Worm (Caenorhabditis elegans) whole organism, L4 larva: ENCODE data around the gene Y43F8C.3.

Experiments used
- F10B5.3 ChIP-seq: sonication (generic microtip); optimal IDR thresholded peaks from 2 replicates; lab custom pipeline; 2016; ENCODE audit warnings: mild to moderate bottlenecking, missing genetic modification characterization, missing compliant biosample characterization
- F49E8.2 ChIP-seq: sonication (generic microtip); optimal IDR thresholded peaks from 2 replicates; lab custom pipeline; 2016; ENCODE audit warnings: missing compliant biosample characterization, mild to moderate bottlenecking, missing genetic modification characterization, borderline replicate concordance
- R02D3.7 ChIP-seq: fragments of 150-350 bp; sonication (generic microtip); optimal IDR thresholded peaks from 3 replicates; lab custom pipeline; 2014; ENCODE audit warnings: missing biosample characterization, missing genetic modification characterization
- T20F7.1 ChIP-seq: fragments of 200-800 bp; sonication (Bioruptor generic); optimal IDR thresholded peaks from 2 replicates; lab custom pipeline; 2018; ENCODE audit warnings: mild to moderate bottlenecking, missing genetic modification characterization, missing compliant biosample characterization
- Y48G9A.11 ChIP-seq: fragments of 200-800 bp; sonication (Bioruptor generic); IDR thresholded peaks from 2 replicates; pipeline ENCODE4 v1.3.6; 2022; ENCODE audit warnings: missing genetic modification reagents, missing genetic modification characterization, missing compliant biosample characterization
- ZK337.2 ChIP-seq: fragments of 200-800 bp; sonication (Bioruptor generic); IDR thresholded peaks from 2 replicates; pipeline ENCODE4 v1.3.6; 2022; ENCODE audit warnings: missing genetic modification reagents, missing genetic modification characterization, missing compliant biosample characterization
- aha-1 ChIP-seq: fragments of 150-350 bp; peaks from one replicate; lab custom pipeline; 2014; ENCODE audit warnings: missing biosample characterization, missing genetic modification characterization
- attf-4 ChIP-seq: sonication (generic microtip); optimal IDR thresholded peaks from 3 replicates; lab custom pipeline; 2017; ENCODE audit warnings: missing biosample characterization, missing genetic modification characterization
- ceh-28 ChIP-seq: fragments of 150-350 bp; optimal IDR thresholded peaks from 2 replicates; lab custom pipeline; 2014; ENCODE audit warnings: missing biosample characterization, missing genetic modification reagents, missing genetic modification characterization
- ces-1 ChIP-seq: fragments of 150-350 bp; sonication (generic microtip); optimal IDR thresholded peaks from 4 replicates; lab custom pipeline; 2014; ENCODE audit warnings: missing biosample characterization, missing genetic modification reagents, missing genetic modification characterization
- daf-12 ChIP-seq: fragments of 150-350 bp; optimal IDR thresholded peaks from 2 replicates; lab custom pipeline; 2014; ENCODE audit warnings: missing biosample characterization, missing genetic modification reagents, missing genetic modification characterization
- daf-16 ChIP-seq, 3 experiments: sonication (generic microtip); optimal IDR thresholded peaks; 2 replicates each; lab custom pipeline; 2016 to 2017; ENCODE audit warnings: missing genetic modification characterization in 3 of 3, missing genetic modification reagents in 3 of 3, mild to moderate bottlenecking in 2 of 3, missing compliant biosample characterization in 2 of 3, missing biosample characterization in 1 of 3, moderate library complexity in 1 of 3
- daf-19 ChIP-seq: fragments of 200-800 bp; sonication (Bioruptor generic); conservative IDR thresholded peaks from 2 replicates; pipeline ENCODE4 v1.3.6; 2022; ENCODE audit warnings: missing genetic modification characterization, missing compliant biosample characterization
- dmd-6 ChIP-seq: fragments of 200-800 bp; sonication (Bioruptor generic); IDR thresholded peaks from 2 replicates; pipeline ENCODE4 v1.3.6; 2022; ENCODE audit warnings: missing genetic modification reagents, missing genetic modification characterization, missing compliant biosample characterization
- duxl-1 ChIP-seq: sonication (generic microtip); optimal IDR thresholded peaks from 2 replicates; lab custom pipeline; 2016; ENCODE audit warnings: mild to moderate bottlenecking, missing genetic modification characterization, moderate library complexity, missing compliant biosample characterization; ENCODE audit not compliant: poor library complexity
- egl-43 ChIP-seq: fragments of 200-800 bp; sonication (Bioruptor generic); IDR thresholded peaks from 2 replicates; pipeline ENCODE4 v1.3.6; 2022; ENCODE audit warnings: missing genetic modification reagents, missing genetic modification characterization, missing compliant biosample characterization
- lin-15B ChIP-seq: fragments of 150-350 bp; sonication (generic microtip); optimal IDR thresholded peaks from 3 replicates; lab custom pipeline; 2014; ENCODE audit warnings: missing biosample characterization, missing genetic modification characterization
- lin-29 ChIP-seq: fragments of 200-800 bp; sonication (Bioruptor generic); IDR thresholded peaks from 2 replicates; pipeline ENCODE4 v1.3.6; 2022; ENCODE audit warnings: missing genetic modification reagents, missing genetic modification characterization, missing compliant biosample characterization
- lin-39 ChIP-seq: fragments of 150-350 bp; optimal IDR thresholded peaks from 2 replicates; lab custom pipeline; 2014; ENCODE audit warnings: missing biosample characterization, missing genetic modification reagents, missing genetic modification characterization
- madf-5 ChIP-seq, 2 experiments: fragments of 200-800 bp; sonication (Bioruptor generic); IDR thresholded peaks; 2 replicates each; pipeline ENCODE4 v1.3.6; 2022; ENCODE audit warnings: missing compliant biosample characterization in 2 of 2, missing genetic modification characterization in 2 of 2
- madf-9 ChIP-seq: fragments of 200-800 bp; sonication (Bioruptor generic); conservative IDR thresholded peaks from 2 replicates; pipeline ENCODE4 v1.3.6; 2022; ENCODE audit warnings: missing genetic modification reagents, missing genetic modification characterization, missing compliant biosample characterization
- mes-2 ChIP-seq: sonication (generic microtip); optimal IDR thresholded peaks from 2 replicates; lab custom pipeline; 2016; ENCODE audit warnings: missing genotype, mild to moderate bottlenecking, missing genetic modification characterization, missing compliant biosample characterization; ENCODE audit not compliant: poor library complexity, severe bottlenecking
- nhr-102 ChIP-seq: sonication (generic microtip); optimal IDR thresholded peaks from 2 replicates; lab custom pipeline; 2016; ENCODE audit warnings: mild to moderate bottlenecking, missing genetic modification characterization, moderate library complexity, missing compliant biosample characterization
- nhr-41 ChIP-seq: fragments of 200-800 bp; sonication (Bioruptor generic); IDR thresholded peaks from 2 replicates; pipeline ENCODE4 v1.3.6; 2022; ENCODE audit warnings: missing genetic modification reagents, missing genetic modification characterization, missing compliant biosample characterization
- nhr-42 ChIP-seq: fragments of 200-800 bp; sonication (Bioruptor generic); IDR thresholded peaks from 2 replicates; pipeline ENCODE4 v1.3.6; 2022; ENCODE audit warnings: missing genetic modification characterization, missing compliant biosample characterization
- nhr-6 ChIP-seq: fragments of 150-350 bp; optimal IDR thresholded peaks from 2 replicates; lab custom pipeline; 2014; ENCODE audit warnings: missing biosample characterization, missing genetic modification characterization
- nhr-76 ChIP-seq: fragments of 150-350 bp; optimal IDR thresholded peaks from 2 replicates; lab custom pipeline; 2014; ENCODE audit warnings: missing biosample characterization, missing genetic modification characterization
- pha-4 ChIP-seq, 2 experiments: fragments of 150-350 bp in 1 of 2; fragments of 200-800 bp in 1 of 2; sonication (Bioruptor generic) in 1 of 2; IDR thresholded peaks in 1 of 2; optimal IDR thresholded peaks in 1 of 2; 2 replicates each; pipeline versions ENCODE4 v1.3.6 to Lab custom; 2014 to 2022; ENCODE audit warnings: missing genetic modification characterization in 2 of 2, missing genetic modification reagents in 2 of 2, missing biosample characterization in 1 of 2, missing compliant biosample characterization in 1 of 2
- rbr-2 ChIP-seq: sonication (generic microtip); optimal IDR thresholded peaks from 2 replicates; lab custom pipeline; 2016; ENCODE audit warnings: missing genotype, missing genetic modification characterization, missing compliant biosample characterization
- saeg-2 ChIP-seq: fragments of 200-800 bp; sonication (Bioruptor generic); IDR thresholded peaks from 2 replicates; pipeline ENCODE4 v1.3.6; 2022; ENCODE audit warnings: missing genetic modification reagents, missing genetic modification characterization, missing compliant biosample characterization
- sdz-12 ChIP-seq: fragments of 200-800 bp; sonication (Bioruptor generic); optimal IDR thresholded peaks from 2 replicates; lab custom pipeline; 2018; ENCODE audit warnings: mild to moderate bottlenecking, missing genetic modification characterization, missing compliant biosample characterization
- set-16 ChIP-seq: fragments of 200-800 bp; sonication (Bioruptor generic); IDR thresholded peaks from 2 replicates; pipeline ENCODE4 v1.3.6; 2022; ENCODE audit warnings: missing genetic modification reagents, missing genetic modification characterization, missing compliant biosample characterization
- spr-1 ChIP-seq: sonication (generic microtip); optimal IDR thresholded peaks from 2 replicates; lab custom pipeline; 2016; ENCODE audit warnings: mild to moderate bottlenecking, missing genetic modification characterization, missing compliant biosample characterization
- tag-97 ChIP-seq: fragments of 200-800 bp; sonication (Bioruptor generic); IDR thresholded peaks from 2 replicates; pipeline ENCODE4 v1.3.6; 2022; ENCODE audit warnings: missing genetic modification characterization, missing compliant biosample characterization
- tra-1 ChIP-seq: fragments of 200-800 bp; sonication (Bioruptor generic); IDR thresholded peaks from 2 replicates; pipeline ENCODE4 v1.3.6; 2022; ENCODE audit warnings: missing genetic modification reagents, missing genetic modification characterization, missing compliant biosample characterization
- unc-39 ChIP-seq: sonication (generic microtip); optimal IDR thresholded peaks from 2 replicates; lab custom pipeline; 2017; ENCODE audit warnings: missing biosample characterization, missing genetic modification characterization
- unc-62 ChIP-seq, 3 experiments: fragments of 150-350 bp in 1 of 3; sonication (generic microtip); optimal IDR thresholded peaks in 2 of 3; peaks in 1 of 3; 1 replicate in 1 of 3; 2 replicates in 2 of 3; lab custom pipeline; 2014 to 2017; ENCODE audit warnings: missing biosample characterization in 3 of 3, missing genetic modification characterization in 3 of 3, missing genetic modification reagents in 3 of 3, missing genotype in 1 of 3

The Y43F8C.3 gene

DNA sequence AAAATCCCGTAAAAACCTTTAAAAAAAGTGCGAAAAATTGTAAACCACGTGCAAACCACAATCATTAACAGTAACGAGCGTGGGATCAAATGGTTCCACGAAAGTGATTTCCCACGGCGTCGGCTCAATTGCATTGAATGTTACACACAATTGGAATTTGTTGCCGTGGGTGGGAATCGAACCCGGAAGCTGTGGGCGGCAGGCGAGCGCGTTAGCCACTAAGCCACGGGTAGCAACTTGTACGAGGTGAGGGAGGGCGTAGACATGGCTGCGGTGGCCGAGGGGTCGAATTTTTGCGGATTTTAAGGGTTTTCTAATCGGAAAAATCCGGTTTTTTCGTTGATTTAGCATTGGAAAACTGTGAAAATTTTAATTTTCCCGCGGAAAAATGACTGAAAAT lies 20.6 kb upstream of the Y43F8C.3 start (continued):
- TF ChIP-seq madf-9 (GFP tag; lab: Robert Waterston, UW) = peak; percentile 96
- no peak for TF ChIP-seq lin-15B (tag; lab: Kevin White, UChicago)
- peak; percentile 95 for TF ChIP-seq nhr-41 (GFP tag; lab: Robert Waterston, UW)
- no peak for TF ChIP-seq R02D3.7 (tag; lab: Kevin White, UChicago)
- peak; percentile 92 for TF ChIP-seq ZK337.2 (GFP tag; lab: Robert Waterston, UW)
- TF ChIP-seq sdz-12 (GFP tag; lab: Kevin White, UChicago) = peak; percentile 95
- TF ChIP-seq daf-12 (tag; lab: Kevin White, UChicago) = no peak
- peak; percentile 92 for TF ChIP-seq spr-1 (tag; lab: Kevin White, UChicago)
- peak; percentile 88 for TF ChIP-seq tra-1 (GFP tag; lab: Robert Waterston, UW)
- TF ChIP-seq pha-4 (GFP tag; IDR thresholded peaks at IDR 0.05; lab: Robert Waterston, UW) = peak; percentile 94
- TF ChIP-seq pha-4 (tag; optimal IDR thresholded peaks at IDR 0.05; lab: Kevin White, UChicago) = no peak
- peak; percentile 95 for TF ChIP-seq duxl-1 (tag; lab: Kevin White, UChicago)
- TF ChIP-seq unc-39 (tag; lab: Kevin White, UChicago) = no peak
- TF ChIP-seq ceh-28 (tag; lab: Kevin White, UChicago) = no peak
- TF ChIP-seq dmd-6 (GFP tag; lab: Robert Waterston, UW) = peak; percentile 83
- peak; percentile 64 for TF ChIP-seq nhr-6 (tag; lab: Kevin White, UChicago)
- peak; percentile 87 for TF ChIP-seq F10B5.3 (tag; lab: Kevin White, UChicago)
- peak; percentile 92 for TF ChIP-seq rbr-2 (tag; lab: Kevin White, UChicago)
- TF ChIP-seq lin-29 (GFP tag; lab: Robert Waterston, UW) = peak; percentile 75
- no peak for TF ChIP-seq lin-39 (tag; lab: Kevin White, UChicago)
- peak; percentile 85 to 93 for TF ChIP-seq daf-16 (GFP tag; optimal IDR thresholded peaks at IDR 0.05; lab: Kevin White, UChicago)
- TF ChIP-seq daf-16 (tag; optimal IDR thresholded peaks at IDR 0.05; lab: Kevin White, UChicago) = peak; percentile 67
- TF ChIP-seq madf-5 (GFP tag; IDR thresholded peaks at IDR 0.05; lab: Robert Waterston, UW) = peak; percentile 94 to 97
- TF ChIP-seq T20F7.1 (GFP tag; lab: Kevin White, UChicago) = no peak
- no peak for TF ChIP-seq attf-4 (tag; lab: Kevin White, UChicago)
- peak; percentile 95 for TF ChIP-seq nhr-42 (GFP tag; lab: Robert Waterston, UW)

DNA sequence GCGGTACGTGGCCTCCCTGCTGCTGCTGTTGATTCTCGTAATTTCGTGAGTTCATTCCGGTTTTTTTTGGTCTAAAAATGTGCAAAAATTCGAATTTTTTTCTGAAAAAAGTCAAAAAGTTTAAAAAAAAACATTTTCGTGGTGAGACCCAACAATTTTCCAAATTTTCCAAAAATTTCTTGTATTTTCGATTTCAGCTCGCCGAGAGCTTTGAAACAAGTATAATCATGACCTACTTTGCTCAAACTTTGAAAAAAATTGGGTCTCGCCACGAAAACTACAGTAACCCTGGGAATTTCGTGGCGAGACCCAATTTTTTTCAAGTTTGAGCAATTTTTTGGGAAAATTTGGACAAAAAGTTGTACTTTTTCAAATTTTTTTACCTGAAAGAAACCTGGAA lies 18.4 kb upstream of the Y43F8C.3 start, which contains the start of gene Y43F8C.6:
TSS of gene Y43F8C.6 (minus strand) at position 101 of the 400 bp plus-strand sequence.
- TF ChIP-seq daf-19 (no peak), unc-39 (tag; lab: Kevin White, UChicago) (no peak), madf-5 (GFP tag; IDR thresholded peaks at IDR 0.05; lab: Robert Waterston, UW) (no peak), unc-62 (GFP tag; optimal IDR thresholded peaks at IDR 0.05 in 1 of 2; lab: Kevin White, UChicago) (no peak), unc-62 (tag; optimal IDR thresholded peaks at IDR 0.05; lab: Kevin White, UChicago) (no peak), nhr-102 (tag; lab: Kevin White, UChicago) (no peak), F49E8.2 (no peak), nhr-76 (no peak), saeg-2 (GFP tag; lab: Robert Waterston, UW) (no peak), tag-97 (GFP tag; lab: Robert Waterston, UW) (no peak)

DNA sequence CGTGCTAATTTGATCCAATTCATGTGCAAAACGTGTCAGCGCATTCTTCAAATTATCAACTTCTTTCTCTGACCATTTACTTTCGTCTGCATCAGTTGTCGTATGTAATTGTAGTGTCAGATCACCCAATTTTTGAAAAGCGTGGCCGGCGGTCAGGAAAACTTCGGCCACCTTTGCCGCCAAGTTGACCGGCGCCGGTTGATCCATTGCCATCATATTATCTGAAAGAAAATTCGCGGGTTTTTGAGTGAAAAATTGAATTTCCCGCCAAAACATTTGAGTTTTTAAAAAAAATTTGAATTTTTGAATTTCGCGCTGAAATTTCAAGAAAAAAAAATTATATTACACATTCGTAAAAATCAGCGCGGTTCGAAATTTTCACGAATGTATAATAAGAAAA lies 15.5 kb upstream of the Y43F8C.3 start:
- peak; percentile 92 for TF ChIP-seq aha-1 (tag; lab: Kevin White, UChicago)
- TF ChIP-seq unc-62 (GFP tag; optimal IDR thresholded peaks at IDR 0.05 in 1 of 2; lab: Kevin White, UChicago) = no peak
- TF ChIP-seq unc-62 (tag; optimal IDR thresholded peaks at IDR 0.05; lab: Kevin White, UChicago) = no peak
- TF ChIP-seq Y48G9A.11 (GFP tag; lab: Robert Waterston, UW) = peak; percentile 5; the same call in 1 of the 2 replicates
- no peak for TF ChIP-seq madf-5 (GFP tag; IDR thresholded peaks at IDR 0.05; lab: Robert Waterston, UW)

DNA sequence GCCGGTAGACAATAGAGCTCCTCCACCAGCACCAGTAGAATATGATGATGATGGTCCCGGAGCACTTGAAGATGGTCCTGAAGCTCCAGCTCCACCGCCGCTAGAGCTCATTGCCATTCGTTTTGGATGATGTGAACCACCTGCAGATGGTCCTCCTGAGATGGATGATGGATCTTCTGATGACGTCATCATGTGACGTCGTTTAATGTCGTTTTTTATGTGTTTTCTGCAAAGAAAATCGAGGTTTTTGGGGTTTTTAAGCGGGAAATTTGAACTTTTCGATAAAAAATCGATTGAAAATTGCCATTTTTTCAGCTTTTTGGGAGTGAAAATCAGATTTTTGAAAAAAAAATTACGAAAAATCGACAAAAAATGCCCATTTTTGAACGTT lies 13.8 kb upstream of the Y43F8C.3 start:
- TF ChIP-seq egl-43 (GFP tag; lab: Robert Waterston, UW) (0 out of 2 replicates have a peak, but pooled peaks have one; percentile 43), Y48G9A.11 (GFP tag; lab: Robert Waterston, UW) (peak; percentile 67; the same call in 1 of the 2 replicates), ces-1 (GFP tag; lab: Kevin White, UChicago) (no peak), set-16 (0 out of 2 replicates have a peak, but pooled peaks have one; percentile 25), aha-1 (tag; lab: Kevin White, UChicago) (peak; percentile 12), daf-12 (tag; lab: Kevin White, UChicago) (no peak), mes-2 (tag; lab: Kevin White, UChicago) (peak; percentile 35)
